Worm (Caenorhabditis elegans): ENCODE results near the gene lin-14.

DNA sequence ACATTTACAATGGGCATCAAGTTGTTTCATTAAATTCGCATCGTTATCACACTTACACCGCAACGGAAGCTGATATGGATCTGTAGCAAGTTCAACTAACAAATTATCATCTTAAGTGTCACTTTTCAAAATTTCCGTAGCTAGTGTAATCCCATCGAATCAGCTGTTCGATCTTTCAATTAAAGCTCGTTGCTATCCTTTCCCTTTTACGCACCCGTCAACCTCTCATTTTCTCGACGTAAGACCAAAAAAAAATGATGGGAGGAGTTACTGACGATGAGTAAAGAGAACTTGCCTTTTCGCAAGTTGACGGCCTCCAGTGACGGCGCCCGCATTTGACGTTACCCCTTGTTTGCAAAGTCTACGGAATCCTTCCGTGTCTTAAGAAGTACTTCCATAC lies 36.6 kb downstream of the lin-14 start, which contains the start of gene F29G6.1:
- no peak for TF ChIP-seq nhr-23 (tag; optimal IDR thresholded peaks at IDR 0.05)
- TF ChIP-seq jun-1 (tag; optimal IDR thresholded peaks at IDR 0.05), result no peak
- TF ChIP-seq fos-1 (tag; optimal IDR thresholded peaks at IDR 0.05), result no peak
- TF ChIP-seq ztf-11 (tag; optimal IDR thresholded peaks at IDR 0.05), result no peak
- TF ChIP-seq ceh-82 (tag; optimal IDR thresholded peaks at IDR 0.05), result no peak
- TF ChIP-seq nhr-28 (tag; optimal IDR thresholded peaks at IDR 0.05), result no peak
- TF ChIP-seq nhr-76 (tag; optimal IDR thresholded peaks at IDR 0.05), result no peak
- no peak for TF ChIP-seq nhr-77 (tag; optimal IDR thresholded peaks at IDR 0.05)

All from whole organism, L3 larva.